Fruit fly (Drosophila melanogaster): ENCODE results near the gene CG9257.

Gene CG9257

dm6 chr2L:21108759-21109282 lies 6.3 kb downstream of the CG9257 start (continued):
- peak; percentile 48 for TF ChIP-seq bab2 (GFP tag; optimal IDR thresholded peaks at IDR 0.05)
- TF ChIP-seq amos (GFP tag; IDR thresholded peaks at IDR 0.05; ENCODE audit: partially characterized antibody): no peak
- TF ChIP-seq insv (GFP tag; optimal IDR thresholded peaks at IDR 0.05): peak in 1 of 2 experiments; percentile 12
- TF ChIP-seq CG7271 (tag; optimal IDR thresholded peaks at IDR 0.05): no peak
- peak; percentile 26 for TF ChIP-seq pb (GFP tag; optimal IDR thresholded peaks at IDR 0.05)
- TF ChIP-seq CG8924 (tag; optimal IDR thresholded peaks at IDR 0.05): peak; percentile 61
- TF ChIP-seq CG8944 (GFP tag; optimal IDR thresholded peaks at IDR 0.05): peak; percentile 22
- no peak for TF ChIP-seq Oaz (GFP tag; IDR thresholded peaks at IDR 0.05)
- TF ChIP-seq CG10147 (GFP tag; optimal IDR thresholded peaks at IDR 0.05): peak; percentile 43
- no peak for TF ChIP-seq Stat92E (GFP tag; optimal IDR thresholded peaks at IDR 0.05)
- TF ChIP-seq CG13296 (GFP tag; optimal IDR thresholded peaks at IDR 0.05): peak; percentile 6
- peak; percentile 38 for TF ChIP-seq Ets97D (GFP tag; optimal IDR thresholded peaks at IDR 0.05)
- peak; percentile 28 for TF ChIP-seq odd (GFP tag; optimal IDR thresholded peaks at IDR 0.05)
- TF ChIP-seq ssp (GFP tag; IDR thresholded peaks at IDR 0.05): no peak
- TF ChIP-seq pzg (GFP tag; optimal IDR thresholded peaks at IDR 0.05): no peak
- TF ChIP-seq CG6654 (GFP tag; optimal IDR thresholded peaks at IDR 0.05): no peak
- 0 out of 2 replicates have a peak, but pooled peaks have one; percentile 45 for TF ChIP-seq sob (GFP tag; IDR thresholded peaks at IDR 0.05)
- TF ChIP-seq CG14050 (GFP tag; IDR thresholded peaks at IDR 0.05): no peak
- no peak for TF ChIP-seq luna (GFP tag; optimal IDR thresholded peaks at IDR 0.05)
- TF ChIP-seq CG8089 (GFP tag; optimal IDR thresholded peaks at IDR 0.05): no peak
- TF ChIP-seq CG32767 (GFP tag; IDR thresholded peaks at IDR 0.05): peak; percentile 66; the same call in 1 of the 2 replicates
- no peak; the same call in 1 of the 2 replicates for TF ChIP-seq CG4404 (GFP tag; IDR thresholded peaks at IDR 0.05)
- TF ChIP-seq bbx (GFP tag; IDR thresholded peaks at IDR 0.05; ENCODE audit: partially characterized antibody): no peak
- TF ChIP-seq CG2129 (GFP tag; IDR thresholded peaks at IDR 0.05; ENCODE audit: partially characterized antibody): no peak
- peak; percentile 50 for TF ChIP-seq CG1529 (GFP tag; optimal IDR thresholded peaks at IDR 0.05)
- peak; percentile 36 for TF ChIP-seq maf-S (GFP tag; optimal IDR thresholded peaks at IDR 0.05)
- peak; percentile 6 for TF ChIP-seq zfh2 (GFP tag; optimal IDR thresholded peaks at IDR 0.05)
- TF ChIP-seq cwo (GFP tag; optimal IDR thresholded peaks at IDR 0.05): no peak
- peak; percentile 23 for TF ChIP-seq Sry-β (GFP tag; optimal IDR thresholded peaks at IDR 0.05)

DNA sequence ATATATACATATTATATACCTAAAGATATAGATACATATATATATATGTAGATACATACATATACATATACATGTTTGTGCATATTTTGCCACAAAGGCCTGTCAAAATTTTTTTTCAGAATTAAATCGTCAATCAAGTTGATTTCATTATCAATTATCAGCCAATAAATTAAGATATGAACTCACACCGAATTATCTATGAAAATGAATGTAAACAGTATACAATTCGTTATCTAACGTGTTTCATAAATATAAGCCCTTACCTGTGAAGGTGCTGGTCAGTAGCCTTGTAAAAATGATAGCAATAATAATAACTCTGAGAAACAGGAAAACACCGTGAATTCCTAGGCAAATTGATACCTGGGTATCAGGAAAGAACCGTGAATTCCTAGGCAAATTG lies 7.1 kb downstream of the CG9257 start:
- TF ChIP-seq Atf-2 (GFP tag; optimal IDR thresholded peaks at IDR 0.05) (no peak), sd (tag; optimal IDR thresholded peaks at IDR 0.05) (peak; percentile 32), CG12104 (GFP tag; optimal IDR thresholded peaks at IDR 0.05) (no peak), D (optimal IDR thresholded peaks at IDR 0.05) (no peak), D (GFP tag; optimal IDR thresholded peaks at IDR 0.05) (no peak), slp2 (GFP tag; optimal IDR thresholded peaks at IDR 0.05) (no peak), gsb-n (tag; optimal IDR thresholded peaks at IDR 0.05) (no peak), hbn (GFP tag; IDR thresholded peaks at IDR 0.05; ENCODE audit: partially characterized antibody) (no peak), CG12391 (tag; optimal IDR thresholded peaks at IDR 0.05) (no peak), lab (GFP tag; optimal IDR thresholded peaks at IDR 0.05) (peak; percentile 63), ro (GFP tag; IDR thresholded peaks at IDR 0.05) (no peak), CG15601 (tag; optimal IDR thresholded peaks at IDR 0.05) (no peak), exex (tag; optimal IDR thresholded peaks at IDR 0.05) (peak; percentile 57), sc (optimal IDR thresholded peaks at IDR 0.05) (no peak), sc (GFP tag; optimal IDR thresholded peaks at IDR 0.05) (no peak), lilli (GFP tag; optimal IDR thresholded peaks at IDR 0.05) (no peak), lov (optimal IDR thresholded peaks at IDR 0.05) (no peak), lov (GFP tag; IDR thresholded peaks at IDR 0.05) (no peak), CG2129 (GFP tag; IDR thresholded peaks at IDR 0.05; ENCODE audit: partially characterized antibody) (no peak), CG2116 (GFP tag; optimal IDR thresholded peaks at IDR 0.05) (no peak), Pdp1 (GFP tag; optimal IDR thresholded peaks at IDR 0.05) (peak in 1 of 2 experiments; percentile 13), bowl (GFP tag; IDR thresholded peaks at IDR 0.05) (no peak), CG14014 (GFP tag; IDR thresholded peaks at IDR 0.05) (no peak), yki (optimal IDR thresholded peaks at IDR 0.05) (no peak)

Measured in whole organism, embryonic.